Worm (Caenorhabditis elegans) whole organism, early embryonic: ENCODE results near the gene col-102.

Experiments used
- hnd-1 ChIP-seq: sonication (generic microtip); optimal IDR thresholded peaks from 2 replicates; lab custom pipeline; 2016; ENCODE audit warnings: missing genetic modification characterization, missing compliant biosample characterization
- tbx-11 ChIP-seq: fragments of 200-800 bp; sonication (Bioruptor generic); IDR thresholded peaks from 2 replicates; pipeline ENCODE4 v1.3.6; 2022; ENCODE audit warnings: missing genetic modification characterization, missing compliant biosample characterization

DNA sequence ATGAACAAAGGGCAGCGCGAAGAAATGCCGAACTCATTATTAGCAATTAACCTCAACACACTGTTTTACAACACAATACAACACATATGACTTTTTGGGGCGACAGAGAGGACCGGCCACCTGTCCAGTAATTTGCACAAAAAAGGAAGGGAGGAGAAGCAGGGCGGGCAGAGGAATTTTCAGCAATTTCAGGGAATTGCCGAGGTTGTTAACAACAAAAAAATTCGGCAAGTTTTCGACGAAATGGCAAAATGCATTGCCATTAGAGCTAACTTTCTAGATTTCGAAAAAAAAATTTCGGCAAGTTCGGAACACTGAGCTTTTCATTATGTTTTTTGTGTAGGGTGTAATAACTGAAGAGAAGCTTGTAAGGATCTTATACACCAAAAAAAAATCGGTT, 40.2 kb upstream of the col-102 start:
- TF ChIP-seq tbx-11 (GFP tag; lab: Robert Waterston, UW), result no peak
- TF ChIP-seq hnd-1 (tag; lab: Kevin White, UChicago), result no peak
